Worm (Caenorhabditis elegans) whole organism, young adult: ENCODE results near the gene dre-1.

Experiments
- F33H1.4 ChIP-seq: fragments of 200-800 bp; sonication (Bioruptor generic); IDR thresholded peaks from 2 replicates; pipeline ENCODE4 v1.3.6; 2022; ENCODE audit warnings: missing genetic modification reagents, missing genetic modification characterization, missing compliant biosample characterization
- Y79H2A.3 ChIP-seq: fragments of 200-800 bp; sonication (Bioruptor generic); conservative IDR thresholded peaks from 2 replicates; pipeline ENCODE4 v1.3.6; 2022; ENCODE audit warnings: missing genetic modification reagents, missing genetic modification characterization, missing compliant biosample characterization
- ZK185.1 ChIP-seq: sonication (generic microtip); optimal IDR thresholded peaks from 2 replicates; lab custom pipeline; 2016; ENCODE audit warnings: mild to moderate bottlenecking, missing genetic modification characterization, missing compliant biosample characterization; ENCODE audit not compliant: poor library complexity, severe bottlenecking
- attf-6 ChIP-seq: fragments of 200-800 bp; sonication (Bioruptor generic); IDR thresholded peaks from 2 replicates; pipeline ENCODE4 v1.3.6; 2022; ENCODE audit warnings: missing genetic modification reagents, missing genetic modification characterization, missing compliant biosample characterization
- ccch-3 ChIP-seq: fragments of 200-800 bp; sonication (Bioruptor generic); optimal IDR thresholded peaks from 2 replicates; lab custom pipeline; 2018; ENCODE audit warnings: mild to moderate bottlenecking, missing genetic modification characterization, missing compliant biosample characterization
- ceh-58 ChIP-seq: fragments of 200-800 bp; sonication (Bioruptor generic); IDR thresholded peaks from 2 replicates; pipeline ENCODE4 v1.3.6; 2022; ENCODE audit warnings: missing genetic modification characterization, missing compliant biosample characterization
- dpl-1 ChIP-seq: fragments of 150-350 bp; optimal IDR thresholded peaks from 2 replicates; lab custom pipeline; 2014; ENCODE audit warnings: missing biosample characterization, missing genetic modification reagents, missing genetic modification characterization
- hlh-12 ChIP-seq: sonication (generic microtip); optimal IDR thresholded peaks from 2 replicates; lab custom pipeline; 2016; ENCODE audit warnings: missing genetic modification characterization, missing compliant biosample characterization
- nfya-2 ChIP-seq: fragments of 200-800 bp; sonication (Bioruptor generic); IDR thresholded peaks from 2 replicates; pipeline ENCODE4 v1.3.6; 2022; ENCODE audit warnings: missing genetic modification reagents, missing genetic modification characterization, missing compliant biosample characterization
- repo-1 ChIP-seq: sonication (generic microtip); optimal IDR thresholded peaks from 2 replicates; lab custom pipeline; 2017; ENCODE audit warnings: mild to moderate bottlenecking, missing genetic modification characterization, missing compliant biosample characterization
- tbp1 ChIP-seq: fragments of 200-800 bp; sonication (Bioruptor generic); optimal IDR thresholded peaks from 2 replicates; lab custom pipeline; 2018; ENCODE audit warnings: mild to moderate bottlenecking, missing genetic modification characterization, missing compliant biosample characterization

DNA sequence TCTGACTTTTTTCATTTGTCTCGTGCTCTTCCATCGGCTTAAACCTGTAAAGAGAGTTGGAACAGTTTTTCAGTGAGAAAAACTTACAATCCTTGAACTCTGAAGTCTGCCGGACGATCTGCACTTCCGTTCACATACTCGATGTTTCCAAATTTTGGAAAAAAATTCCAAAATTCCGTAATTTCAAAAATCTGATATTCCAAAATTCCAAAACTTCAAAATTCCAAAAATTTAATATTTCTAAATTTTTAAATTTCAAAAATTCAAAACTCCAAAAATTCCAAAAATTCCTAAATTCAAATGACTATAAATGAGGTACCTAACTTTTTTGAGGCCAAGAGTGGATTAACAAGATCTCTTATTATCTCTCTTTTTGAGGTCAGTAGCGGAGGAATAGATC is 30.3 kb upstream of the dre-1 start, which contains the start of gene EGAP9.4:
- TF ChIP-seq ceh-58, result no peak
- no peak for TF ChIP-seq nfya-2
- no peak for TF ChIP-seq ccch-3 (GFP tag; lab: Kevin White, UChicago)
- no peak for TF ChIP-seq attf-6 (GFP tag; lab: Robert Waterston, UW)
- TF ChIP-seq Y79H2A.3 (GFP tag; lab: Robert Waterston, UW), result no peak
- TF ChIP-seq hlh-12 (tag; lab: Kevin White, UChicago), result no peak
- no peak for TF ChIP-seq ZK185.1
- no peak for TF ChIP-seq tbp1 (GFP tag; lab: Kevin White, UChicago)
- TF ChIP-seq repo-1, result no peak
- TF ChIP-seq F33H1.4 (GFP tag; lab: Robert Waterston, UW), result no peak
- no peak for TF ChIP-seq dpl-1 (GFP tag; lab: Kevin White, UChicago)
